Worm (Caenorhabditis elegans) whole organism, young adult: Measurements from ENCODE around the gene nhr-277.

Source experiments
- B0035.1 ChIP-seq: sonication (generic microtip); optimal IDR thresholded peaks from 2 replicates; lab custom pipeline; 2016; ENCODE audit warnings: missing genetic modification characterization, mild to moderate bottlenecking, missing compliant biosample characterization, missing genotype, missing genetic modification reagents
- F23B12.7 ChIP-seq: sonication (generic microtip); optimal IDR thresholded peaks from 2 replicates; lab custom pipeline; 2017; ENCODE audit warnings: missing genetic modification characterization, mild to moderate bottlenecking, missing compliant biosample characterization, antibody characterized with exemption, moderate library complexity; ENCODE audit not compliant: insufficient read depth
- F49E8.2 ChIP-seq: sonication (generic microtip); optimal IDR thresholded peaks from 3 replicates; lab custom pipeline; 2017; ENCODE audit warnings: missing genetic modification characterization, mild to moderate bottlenecking, missing compliant biosample characterization, antibody characterized with exemption, moderate library complexity; ENCODE audit not compliant: insufficient read depth
- F52B5.7 ChIP-seq: sonication (generic microtip); optimal IDR thresholded peaks from 2 replicates; lab custom pipeline; 2016; ENCODE audit warnings: mild to moderate bottlenecking, missing genetic modification characterization, missing compliant biosample characterization
- F55B11.4 ChIP-seq: sonication (generic microtip); optimal IDR thresholded peaks from 2 replicates; lab custom pipeline; 2016; ENCODE audit warnings: missing compliant biosample characterization, missing genetic modification characterization, borderline replicate concordance; ENCODE audit not compliant: insufficient read depth
- F57C9.4 ChIP-seq: sonication (generic microtip); optimal IDR thresholded peaks from 2 replicates; lab custom pipeline; 2017; ENCODE audit warnings: mild to moderate bottlenecking, missing genetic modification characterization, missing compliant biosample characterization
- K12H6.12 ChIP-seq: fragments of 200-800 bp; sonication (Bioruptor generic); optimal IDR thresholded peaks from 2 replicates; lab custom pipeline; 2018; ENCODE audit warnings: mild to moderate bottlenecking, missing genetic modification characterization, missing compliant biosample characterization
- Y53F4B.3 ChIP-seq: fragments of 200-800 bp; sonication (Bioruptor generic); IDR thresholded peaks from 2 replicates; pipeline ENCODE4 v1.3.6; 2022; ENCODE audit warnings: missing genetic modification reagents, missing genetic modification characterization, missing compliant biosample characterization
- Y67H2A.10 ChIP-seq: fragments of 200-800 bp; sonication (Bioruptor generic); conservative IDR thresholded peaks from 2 replicates; pipeline ENCODE4 v1.3.6; 2022; ENCODE audit warnings: missing genetic modification reagents, missing genetic modification characterization, missing compliant biosample characterization
- Y95B8A.8 ChIP-seq: fragments of 200-800 bp; sonication (Bioruptor generic); IDR thresholded peaks from 2 replicates; pipeline ENCODE4 v1.3.6; 2022; ENCODE audit warnings: missing genetic modification reagents, missing genetic modification characterization, missing compliant biosample characterization
- ZK185.1 ChIP-seq: sonication (generic microtip); optimal IDR thresholded peaks from 2 replicates; lab custom pipeline; 2016; ENCODE audit warnings: mild to moderate bottlenecking, missing genetic modification characterization, missing compliant biosample characterization; ENCODE audit not compliant: poor library complexity, severe bottlenecking
- akir-1 ChIP-seq: fragments of 200-800 bp; sonication (Bioruptor generic); optimal IDR thresholded peaks from 2 replicates; lab custom pipeline; 2018; ENCODE audit warnings: mild to moderate bottlenecking, missing genetic modification characterization, moderate library complexity, missing compliant biosample characterization
- attf-5 ChIP-seq: fragments of 200-800 bp; sonication (Bioruptor generic); optimal IDR thresholded peaks from 2 replicates; lab custom pipeline; 2018; ENCODE audit warnings: mild to moderate bottlenecking, missing genetic modification characterization, missing compliant biosample characterization
- bed-1 ChIP-seq: fragments of 200-800 bp; sonication (Bioruptor generic); IDR thresholded peaks from 2 replicates; pipeline ENCODE4 v1.3.6; 2022; ENCODE audit warnings: missing genetic modification reagents, missing genetic modification characterization, missing compliant biosample characterization
- ccch-3 ChIP-seq: fragments of 200-800 bp; sonication (Bioruptor generic); optimal IDR thresholded peaks from 2 replicates; lab custom pipeline; 2018; ENCODE audit warnings: mild to moderate bottlenecking, missing genetic modification characterization, missing compliant biosample characterization
- cebp-1 ChIP-seq, 2 experiments: fragments of 200-800 bp in 1 of 2; sonication (Bioruptor generic) in 1 of 2; sonication (generic microtip) in 1 of 2; IDR thresholded peaks in 1 of 2; optimal IDR thresholded peaks in 1 of 2; 2 replicates each; pipeline versions ENCODE4 v1.3.6 to Lab custom; 2017 to 2022; ENCODE audit warnings: missing compliant biosample characterization in 2 of 2, missing genetic modification characterization in 2 of 2, mild to moderate bottlenecking in 1 of 2, missing genetic modification reagents in 1 of 2, moderate library complexity in 1 of 2
- ceh-27 ChIP-seq: fragments of 200-800 bp; sonication (Bioruptor generic); optimal IDR thresholded peaks from 2 replicates; lab custom pipeline; 2018; ENCODE audit warnings: mild to moderate bottlenecking, missing genetic modification characterization, moderate library complexity, missing compliant biosample characterization
- ceh-40 ChIP-seq: fragments of 200-800 bp; sonication (Bioruptor generic); IDR thresholded peaks from 2 replicates; pipeline ENCODE4 v1.3.6; 2022; ENCODE audit warnings: missing genetic modification characterization, missing compliant biosample characterization
- egl-18 ChIP-seq: fragments of 200-800 bp; sonication (Bioruptor generic); IDR thresholded peaks from 2 replicates; pipeline ENCODE4 v1.3.6; 2022; ENCODE audit warnings: missing genetic modification reagents, missing genetic modification characterization, missing compliant biosample characterization
- him-1 ChIP-seq: sonication (generic microtip); optimal IDR thresholded peaks from 2 replicates; lab custom pipeline; 2016; ENCODE audit warnings: missing genotype, missing genetic modification reagents, missing genetic modification characterization, missing compliant biosample characterization
- hmg-1.2 ChIP-seq: fragments of 200-800 bp; sonication (Bioruptor generic); IDR thresholded peaks from 2 replicates; pipeline ENCODE4 v1.3.6; 2022; ENCODE audit warnings: missing genetic modification reagents, missing genetic modification characterization, missing compliant biosample characterization
- lag-1 ChIP-seq: fragments of 200-800 bp; sonication (Bioruptor generic); IDR thresholded peaks from 2 replicates; pipeline ENCODE4 v1.3.6; 2022; ENCODE audit warnings: missing genetic modification reagents, missing genetic modification characterization, missing compliant biosample characterization
- lin-40 ChIP-seq: sonication (generic microtip); optimal IDR thresholded peaks from 2 replicates; lab custom pipeline; 2016; ENCODE audit warnings: missing genetic modification characterization, mild to moderate bottlenecking, missing compliant biosample characterization, missing genotype, missing genetic modification reagents
- lsl-1 ChIP-seq: fragments of 200-800 bp; sonication (Bioruptor generic); optimal IDR thresholded peaks from 2 replicates; lab custom pipeline; 2018; ENCODE audit warnings: mild to moderate bottlenecking, missing genetic modification characterization, moderate library complexity, missing compliant biosample characterization
- madf-6 ChIP-seq: fragments of 200-800 bp; sonication (Bioruptor generic); IDR thresholded peaks from 2 replicates; pipeline ENCODE4 v1.3.6; 2022; ENCODE audit warnings: missing genetic modification reagents, missing genetic modification characterization, missing compliant biosample characterization
- madf-8 ChIP-seq: fragments of 200-800 bp; sonication (Bioruptor generic); conservative IDR thresholded peaks from 2 replicates; pipeline ENCODE4 v1.3.6; 2022; ENCODE audit warnings: missing genetic modification reagents, missing genetic modification characterization, missing compliant biosample characterization
- mel-28 ChIP-seq: sonication (generic microtip); optimal IDR thresholded peaks from 2 replicates; lab custom pipeline; 2016; ENCODE audit warnings: borderline replicate concordance, mild to moderate bottlenecking, missing genetic modification characterization, missing compliant biosample characterization
- mxl-1 ChIP-seq: sonication (generic microtip); optimal IDR thresholded peaks from 2 replicates; lab custom pipeline; 2016; ENCODE audit warnings: missing genetic modification characterization, missing compliant biosample characterization
- nfya-2 ChIP-seq: fragments of 200-800 bp; sonication (Bioruptor generic); IDR thresholded peaks from 2 replicates; pipeline ENCODE4 v1.3.6; 2022; ENCODE audit warnings: missing genetic modification reagents, missing genetic modification characterization, missing compliant biosample characterization
- nhr-80 ChIP-seq: sonication (generic microtip); optimal IDR thresholded peaks from 2 replicates; lab custom pipeline; 2016; ENCODE audit warnings: missing genetic modification characterization, missing compliant biosample characterization
- snpc-1.3 ChIP-seq: sonication (generic microtip); optimal IDR thresholded peaks from 2 replicates; lab custom pipeline; 2017; ENCODE audit warnings: missing genetic modification characterization, mild to moderate bottlenecking, missing compliant biosample characterization, antibody characterized with exemption, moderate library complexity, missing genotype, missing genetic modification reagents; ENCODE audit not compliant: insufficient read depth
- unc-130 ChIP-seq: sonication (generic microtip); optimal IDR thresholded peaks from 2 replicates; lab custom pipeline; 2016; ENCODE audit warnings: missing genetic modification reagents, missing genetic modification characterization, missing compliant biosample characterization
- unc-62 ChIP-seq: fragments of 150-350 bp; optimal IDR thresholded peaks from 2 replicates; lab custom pipeline; 2014; ENCODE audit warnings: missing biosample characterization, missing genetic modification reagents, missing genetic modification characterization
- zfh-2 ChIP-seq: fragments of 200-800 bp; sonication (Bioruptor generic); conservative IDR thresholded peaks from 2 replicates; pipeline ENCODE4 v1.3.6; 2022; ENCODE audit warnings: missing genetic modification reagents, missing genetic modification characterization, missing compliant biosample characterization
- ztf-22 ChIP-seq: fragments of 200-800 bp; sonication (Bioruptor generic); optimal IDR thresholded peaks from 2 replicates; lab custom pipeline; 2018; ENCODE audit warnings: mild to moderate bottlenecking, missing genetic modification characterization, moderate library complexity, missing compliant biosample characterization
- ztf-25 ChIP-seq: fragments of 200-800 bp; sonication (Bioruptor generic); IDR thresholded peaks from 2 replicates; pipeline ENCODE4 v1.3.6; 2022; ENCODE audit warnings: missing genetic modification reagents, missing genetic modification characterization, missing compliant biosample characterization

nhr-277 gene

DNA sequence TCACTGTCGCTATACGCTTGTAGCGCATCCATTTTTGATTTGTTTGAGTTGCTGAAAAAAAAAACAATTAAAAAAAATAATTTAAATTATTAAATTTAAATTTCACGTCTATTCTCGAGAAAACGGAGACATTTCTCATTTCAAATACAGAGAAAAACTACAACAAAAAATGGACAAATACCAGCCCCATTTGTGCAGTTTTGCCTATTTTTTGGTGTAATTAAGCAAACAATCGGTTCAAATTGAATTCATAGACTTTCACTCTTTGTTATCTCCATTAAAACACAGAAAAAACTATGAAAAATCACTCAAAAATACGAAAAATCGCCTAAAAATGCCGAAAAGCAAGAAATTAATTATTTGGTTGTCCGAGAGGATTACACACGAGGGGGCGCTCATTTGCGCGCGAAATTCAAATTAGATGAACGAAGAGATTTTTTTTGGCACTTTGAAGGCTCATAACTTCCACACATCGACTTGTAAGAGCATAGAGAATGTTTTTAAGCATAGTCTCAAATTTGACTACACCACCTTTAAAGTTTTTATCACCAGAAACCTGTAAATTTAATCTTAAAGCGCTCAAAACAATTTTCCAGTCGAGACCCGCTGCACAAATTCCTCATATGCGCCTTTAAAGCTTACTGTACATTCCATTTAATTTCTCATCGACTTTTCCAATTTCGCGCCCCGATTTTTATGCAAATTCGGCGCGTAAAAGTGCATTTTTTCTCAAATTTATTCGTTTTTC, 40.2 kb downstream of the nhr-277 start, which contains the start of gene Y54G2A.12 (continued):
- no peak for TF ChIP-seq him-1 (tag; lab: Kevin White, UChicago)
- TF ChIP-seq akir-1 (GFP tag; lab: Kevin White, UChicago) = no peak
- TF ChIP-seq nfya-2 (GFP tag; lab: Robert Waterston, UW) = no peak
- no peak for TF ChIP-seq F57C9.4 (tag; lab: Kevin White, UChicago)
- no peak for TF ChIP-seq ZK185.1 (tag; lab: Kevin White, UChicago)
- no peak for TF ChIP-seq ccch-3 (GFP tag; lab: Kevin White, UChicago)
- no peak for TF ChIP-seq ztf-25
- TF ChIP-seq ztf-22 = no peak

DNA sequence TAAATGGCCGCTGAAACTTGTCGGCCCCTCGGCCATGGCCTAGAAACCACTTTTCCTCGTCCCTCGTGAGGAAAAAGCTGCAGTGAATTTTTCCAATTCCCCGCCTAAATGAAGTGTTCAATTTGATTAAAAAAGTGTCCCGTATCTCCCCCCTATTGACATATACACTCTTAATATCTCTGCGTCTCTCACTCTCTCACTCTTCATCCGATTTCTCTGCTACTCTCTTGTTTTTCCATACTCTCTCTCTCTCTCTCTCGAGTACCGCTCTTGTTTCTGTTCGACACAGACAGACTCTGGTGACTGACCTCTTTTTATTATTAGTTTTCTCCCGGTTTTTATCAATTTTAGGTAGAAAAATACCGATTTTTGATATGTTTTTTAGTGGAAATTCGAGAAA, 42.3 kb downstream of the nhr-277 start:
- TF ChIP-seq mel-28 = no peak
- TF ChIP-seq F49E8.2 (tag; lab: Kevin White, UChicago) = no peak
- TF ChIP-seq mxl-1 (tag; lab: Kevin White, UChicago) = no peak
- TF ChIP-seq him-1 (tag; lab: Kevin White, UChicago) = no peak
- TF ChIP-seq bed-1 (GFP tag; lab: Robert Waterston, UW) = no peak
- TF ChIP-seq unc-130 (GFP tag; lab: Kevin White, UChicago) = no peak
- no peak for TF ChIP-seq zfh-2 (GFP tag; lab: Robert Waterston, UW)
- no peak for TF ChIP-seq cebp-1 (GFP tag; IDR thresholded peaks at IDR 0.05; lab: Robert Waterston, UW)
- peak; percentile 18 for TF ChIP-seq cebp-1 (tag; optimal IDR thresholded peaks at IDR 0.05; lab: Kevin White, UChicago)
- no peak for TF ChIP-seq ceh-27 (GFP tag; lab: Kevin White, UChicago)
- no peak for TF ChIP-seq snpc-1.3
- TF ChIP-seq lin-40 = peak; percentile 10
- TF ChIP-seq attf-5 (GFP tag; lab: Kevin White, UChicago) = no peak
- TF ChIP-seq nfya-2 (GFP tag; lab: Robert Waterston, UW) = no peak
- TF ChIP-seq ztf-22 = no peak
- no peak for TF ChIP-seq F23B12.7 (tag; lab: Kevin White, UChicago)
- peak; percentile 12 for TF ChIP-seq nhr-80
- TF ChIP-seq Y53F4B.3 (GFP tag; lab: Robert Waterston, UW) = no peak
- TF ChIP-seq madf-6 (GFP tag; lab: Robert Waterston, UW) = no peak
- no peak for TF ChIP-seq lsl-1 (GFP tag; lab: Kevin White, UChicago)
- no peak for TF ChIP-seq ceh-40
- TF ChIP-seq madf-8 (GFP tag; lab: Robert Waterston, UW) = no peak
- no peak for TF ChIP-seq F57C9.4 (tag; lab: Kevin White, UChicago)
- TF ChIP-seq Y95B8A.8 (GFP tag; lab: Robert Waterston, UW) = no peak
- TF ChIP-seq unc-62 (GFP tag; lab: Kevin White, UChicago) = no peak
- TF ChIP-seq egl-18 (GFP tag; lab: Robert Waterston, UW) = no peak
- TF ChIP-seq Y67H2A.10 (GFP tag; lab: Robert Waterston, UW) = no peak
- no peak for TF ChIP-seq B0035.1
- no peak for TF ChIP-seq F52B5.7 (tag; lab: Kevin White, UChicago)
- TF ChIP-seq hmg-1.2 (GFP tag; lab: Robert Waterston, UW) = peak; percentile 88
- no peak for TF ChIP-seq K12H6.12 (tag; lab: Kevin White, UChicago)
- no peak for TF ChIP-seq F55B11.4
- no peak for TF ChIP-seq lag-1 (GFP tag; lab: Robert Waterston, UW)
